Worm (Caenorhabditis elegans) whole organism, L2 larva: ENCODE data around the gene srg-21.

Source experiments
- F13H6.1 ChIP-seq: sonication (generic microtip); optimal IDR thresholded peaks from 2 replicates; lab custom pipeline; 2016; ENCODE audit warnings: missing genetic modification characterization, missing compliant biosample characterization
- R02D3.7 ChIP-seq: fragments of 150-350 bp; optimal IDR thresholded peaks from 2 replicates; lab custom pipeline; 2014; ENCODE audit warnings: missing biosample characterization, missing genetic modification characterization
- aly-2 ChIP-seq: fragments of 150-350 bp; optimal IDR thresholded peaks from 2 replicates; lab custom pipeline; 2014; ENCODE audit warnings: missing biosample characterization, missing genetic modification characterization
- ceh-16 ChIP-seq: fragments of 150-350 bp; optimal IDR thresholded peaks from 2 replicates; lab custom pipeline; 2014; ENCODE audit warnings: missing biosample characterization, missing genetic modification characterization
- dmd-4 ChIP-seq: sonication (generic microtip); optimal IDR thresholded peaks from 2 replicates; lab custom pipeline; 2017; ENCODE audit warnings: missing biosample characterization, missing genetic modification characterization
- egl-27 ChIP-seq: sonication (generic microtip); optimal IDR thresholded peaks from 3 replicates; lab custom pipeline; 2017; ENCODE audit warnings: missing biosample characterization, missing genetic modification reagents, missing genetic modification characterization
- elt-3 ChIP-seq: sonication (generic microtip); optimal IDR thresholded peaks from 2 replicates; lab custom pipeline; 2017; ENCODE audit warnings: missing biosample characterization, missing genetic modification characterization
- fos-1 ChIP-seq: fragments of 150-350 bp; optimal IDR thresholded peaks from 2 replicates; lab custom pipeline; 2014; ENCODE audit warnings: missing biosample characterization, missing genetic modification characterization
- lin-13 ChIP-seq: fragments of 150-350 bp; optimal IDR thresholded peaks from 2 replicates; lab custom pipeline; 2014; ENCODE audit warnings: missing biosample characterization, missing genetic modification reagents, missing genetic modification characterization
- nhr-12 ChIP-seq: fragments of 150-350 bp; optimal IDR thresholded peaks from 2 replicates; lab custom pipeline; 2014; ENCODE audit warnings: missing biosample characterization, missing genetic modification characterization
- nhr-25 ChIP-seq: fragments of 150-350 bp; sonication (generic microtip); optimal IDR thresholded peaks from 3 replicates; lab custom pipeline; 2014; ENCODE audit warnings: missing biosample characterization, missing genetic modification characterization
- ztf-11 ChIP-seq: sonication (generic microtip); optimal IDR thresholded peaks from 2 replicates; lab custom pipeline; 2017; ENCODE audit warnings: missing biosample characterization, missing genetic modification characterization

- TF ChIP-seq dmd-4 (tag; lab: Kevin White, UChicago): no peak
- no peak for TF ChIP-seq ztf-11 (tag; lab: Kevin White, UChicago)
- TF ChIP-seq R02D3.7 (tag; lab: Kevin White, UChicago): no peak
- no peak for TF ChIP-seq egl-27 (tag; lab: Kevin White, UChicago)
- TF ChIP-seq F13H6.1 (tag; lab: Kevin White, UChicago): no peak
- TF ChIP-seq lin-13 (GFP tag; lab: Kevin White, UChicago): no peak
- no peak for TF ChIP-seq elt-3 (tag; lab: Kevin White, UChicago)
- TF ChIP-seq nhr-25 (tag; lab: Kevin White, UChicago): no peak
- TF ChIP-seq aly-2 (tag; lab: Kevin White, UChicago): no peak
- TF ChIP-seq ceh-16 (tag; lab: Kevin White, UChicago): no peak
- no peak for TF ChIP-seq nhr-12 (tag; lab: Kevin White, UChicago)
- no peak for TF ChIP-seq fos-1 (tag; lab: Kevin White, UChicago)
Measured at ce11 chrII:3045875-3046274, 45.3 kb downstream of the srg-21 start, which contains the start of gene sri-30.
